Worm (Caenorhabditis elegans): ENCODE data around the gene R193.1.

- TF ChIP-seq attf-4 (tag; optimal IDR thresholded peaks at IDR 0.05) (no peak), ztf-11 (tag; optimal IDR thresholded peaks at IDR 0.05) (no peak), nhr-11 (tag; optimal IDR thresholded peaks at IDR 0.05) (no peak), nhr-76 (tag; optimal IDR thresholded peaks at IDR 0.05) (no peak), nhr-77 (tag; optimal IDR thresholded peaks at IDR 0.05) (no peak), jun-1 (tag; optimal IDR thresholded peaks at IDR 0.05) (no peak)
These were observed 17.3 kb downstream of the R193.1 start for ce11 chrX:1172024-1172423.

All from whole organism, L4 larva.